Worm (Caenorhabditis elegans): ENCODE results near the gene D2089.3.

The D2089.3 gene

DNA sequence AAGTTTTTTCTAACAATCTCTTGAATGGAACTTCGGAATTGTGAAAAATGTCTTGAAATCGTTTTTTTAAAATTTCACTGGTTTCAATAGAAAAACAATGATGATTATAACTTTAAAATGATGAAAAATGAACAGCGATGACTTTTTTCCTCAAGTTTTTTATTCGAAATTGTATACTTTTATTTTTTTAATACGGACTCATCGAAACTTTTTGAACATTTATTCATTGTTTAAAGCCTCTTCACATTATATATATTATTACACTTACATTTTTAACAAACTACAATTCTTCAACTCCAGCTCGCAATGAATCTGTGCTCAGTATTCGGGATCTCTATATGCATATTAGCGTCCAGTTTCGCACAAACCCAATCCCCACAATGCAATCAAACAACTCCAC, 37.0 kb downstream of the D2089.3 start, which contains the start of gene M28.8:
Gene M28.8, plus strand, starts transcription at position 301 of the 400 bp plus-strand sequence.
- no peak for TF ChIP-seq rpc-1 (optimal IDR thresholded peaks at IDR 0.05)
- TF ChIP-seq rpc-1 (tag; optimal IDR thresholded peaks at IDR 0.05) = no peak
- no peak for TF ChIP-seq rcor-1 (GFP tag; IDR thresholded peaks at IDR 0.05)
- TF ChIP-seq hrde-1 (tag; optimal IDR thresholded peaks at IDR 0.05; ENCODE audit: borderline replicate concordance) = no peak
- TF ChIP-seq F22D6.2 (tag; optimal IDR thresholded peaks at IDR 0.05) = no peak
- TF ChIP-seq F55B11.4 (tag; optimal IDR thresholded peaks at IDR 0.05; ENCODE audit: borderline replicate concordance, insufficient read depth) = no peak
- no peak for TF ChIP-seq T07F8.4 (tag; optimal IDR thresholded peaks at IDR 0.05)
- TF ChIP-seq hsf-1 (GFP tag; IDR thresholded peaks at IDR 0.05) = no peak

DNA sequence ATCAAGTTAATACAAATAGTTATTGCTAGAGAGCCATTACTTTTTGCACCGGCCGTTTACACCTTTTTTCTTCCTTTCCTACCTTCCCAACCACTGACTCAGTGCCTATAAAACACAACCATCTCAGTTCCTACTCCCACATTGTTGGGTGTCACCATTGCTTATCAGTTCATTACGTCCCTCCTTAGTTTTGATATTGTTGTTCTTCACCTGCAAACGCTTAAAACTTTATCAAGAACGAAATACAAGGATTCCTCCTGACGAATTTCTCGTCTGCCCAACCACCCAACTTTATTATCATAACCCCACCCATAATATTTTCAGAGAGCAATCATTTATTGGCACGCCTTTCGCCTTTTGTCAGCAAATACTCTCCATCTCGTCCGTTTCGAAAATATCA, 37.8 kb downstream of the D2089.3 start:
- TF ChIP-seq unc-62 (GFP tag; optimal IDR thresholded peaks at IDR 0.05) (no peak), B0336.3 (GFP tag; IDR thresholded peaks at IDR 0.05) (no peak), dox-1 (GFP tag; IDR thresholded peaks at IDR 0.05) (peak; percentile 73; the same call in 1 of the 2 replicates), ets-4 (GFP tag; optimal IDR thresholded peaks at IDR 0.05) (peak; percentile 47), nhr-80 (tag; optimal IDR thresholded peaks at IDR 0.05) (peak; percentile 94)

DNA sequence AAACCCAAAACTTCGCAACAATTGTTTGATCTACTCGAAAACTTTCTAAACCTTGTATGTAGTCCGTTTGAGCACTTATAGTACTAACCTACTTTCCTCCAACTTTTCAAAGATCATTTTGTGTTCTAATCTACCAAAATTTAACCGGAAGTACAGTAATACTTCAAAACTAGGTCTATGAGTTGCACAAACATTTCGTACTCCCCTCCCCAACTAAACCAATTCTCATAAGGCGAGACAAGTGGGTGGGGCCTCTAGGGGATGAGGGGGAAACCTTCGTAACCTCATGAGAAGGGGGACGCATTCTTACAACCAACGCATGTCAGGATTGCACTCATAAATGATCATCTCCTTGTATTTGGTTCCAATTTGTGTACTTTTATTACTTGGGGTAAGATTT, 43.0 kb downstream of the D2089.3 start, which contains the start of gene cutl-9:
Gene cutl-9, plus strand, starts transcription at position 301 of the 400 bp plus-strand sequence.
- TF ChIP-seq ccch-3 (GFP tag; optimal IDR thresholded peaks at IDR 0.05) (no peak), F37B4.10 (GFP tag; IDR thresholded peaks at IDR 0.05) (no peak), mes-4 (tag; optimal IDR thresholded peaks at IDR 0.05) (no peak), ceh-58 (GFP tag; IDR thresholded peaks at IDR 0.05) (no peak), rpc-1 (optimal IDR thresholded peaks at IDR 0.05) (no peak), rpc-1 (tag; optimal IDR thresholded peaks at IDR 0.05) (no peak), nhr-80 (tag; optimal IDR thresholded peaks at IDR 0.05) (no peak), ztf-28 (GFP tag; IDR thresholded peaks at IDR 0.05) (no peak), ztf-6 (GFP tag; IDR thresholded peaks at IDR 0.05) (no peak), hmg-20 (GFP tag; IDR thresholded peaks at IDR 0.05) (no peak), egrh-3 (GFP tag; IDR thresholded peaks at IDR 0.05) (no peak), ceh-40 (GFP tag; IDR thresholded peaks at IDR 0.05) (no peak)

DNA sequence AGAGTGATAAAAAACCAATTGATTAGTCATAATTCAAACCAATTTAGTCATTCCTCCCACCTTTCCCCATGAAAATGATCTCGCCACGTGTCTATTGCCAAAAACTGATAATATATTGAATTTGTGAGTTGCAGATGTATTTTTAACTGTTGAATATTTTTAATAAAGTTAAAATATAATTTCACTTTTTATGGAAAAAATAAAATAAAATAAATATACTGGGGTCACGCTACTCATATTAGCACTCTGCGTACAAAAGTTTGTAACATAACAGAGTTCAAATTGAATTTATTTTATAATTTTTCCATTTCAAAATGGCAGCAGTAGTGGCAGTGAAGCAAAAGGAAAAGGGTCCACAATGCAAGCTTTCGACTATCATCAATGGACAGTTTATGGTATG, 46.8 kb downstream of the D2089.3 start, which contains the start of gene C14A4.13:
Gene C14A4.13, plus strand, starts transcription at position 301 of the 400 bp plus-strand sequence.
- no peak for TF ChIP-seq Y79H2A.3 (GFP tag; conservative IDR thresholded peaks at IDR 0.05)

Measured in whole organism, young adult.